Worm (Caenorhabditis elegans) whole organism, L4 larva: ENCODE measurements around the gene gad-1.

ENCODE experiments used
- ama-1 ChIP-seq: fragments of 150-350 bp; optimal IDR thresholded peaks from 2 replicates; lab custom pipeline; 2014; ENCODE audit warnings: inconsistent platforms, mixed read lengths
- ceh-44 ChIP-seq: fragments of 200-800 bp; sonication (Bioruptor generic); IDR thresholded peaks from 2 replicates; pipeline ENCODE4 v1.3.6; 2022; ENCODE audit warnings: missing genetic modification reagents, missing genetic modification characterization, missing compliant biosample characterization
- dve-1 ChIP-seq: sonication (generic microtip); optimal IDR thresholded peaks from 2 replicates; lab custom pipeline; 2017; ENCODE audit warnings: antibody characterized with exemption, mild to moderate bottlenecking, missing genetic modification characterization, missing compliant biosample characterization; ENCODE audit not compliant: insufficient read depth
- fkh-10 ChIP-seq: fragments of 150-350 bp; optimal IDR thresholded peaks from 2 replicates; lab custom pipeline; 2014; ENCODE audit warnings: missing biosample characterization, missing genetic modification reagents, missing genetic modification characterization
- lin-29 ChIP-seq: fragments of 200-800 bp; sonication (Bioruptor generic); IDR thresholded peaks from 2 replicates; pipeline ENCODE4 v1.3.6; 2022; ENCODE audit warnings: missing genetic modification reagents, missing genetic modification characterization, missing compliant biosample characterization
- lin-39 ChIP-seq: fragments of 150-350 bp; optimal IDR thresholded peaks from 2 replicates; lab custom pipeline; 2014; ENCODE audit warnings: missing biosample characterization, missing genetic modification reagents, missing genetic modification characterization
- mep-1 ChIP-seq: fragments of 150-350 bp; sonication (generic microtip); optimal IDR thresholded peaks from 3 replicates; lab custom pipeline; 2014; ENCODE audit warnings: missing biosample characterization, missing genetic modification characterization
- nhr-11 ChIP-seq: fragments of 150-350 bp; optimal IDR thresholded peaks from 2 replicates; lab custom pipeline; 2014; ENCODE audit warnings: missing biosample characterization, missing genetic modification characterization
- rbr-2 ChIP-seq: sonication (generic microtip); optimal IDR thresholded peaks from 2 replicates; lab custom pipeline; 2016; ENCODE audit warnings: missing genotype, missing genetic modification characterization, missing compliant biosample characterization

ce11 chrV:6464238-6464637, 30.9 kb upstream of the gad-1 start:
- TF ChIP-seq ceh-44 = no peak
- no peak for TF ChIP-seq lin-29
- TF ChIP-seq dve-1 (tag; lab: Kevin White, UChicago) = no peak
- no peak for TF ChIP-seq ama-1 (lab: Kevin White, UChicago)
- TF ChIP-seq nhr-11 (tag; lab: Kevin White, UChicago) = no peak
- TF ChIP-seq mep-1 = no peak
- TF ChIP-seq fkh-10 (GFP tag; lab: Kevin White, UChicago) = no peak
- TF ChIP-seq rbr-2 = no peak
- TF ChIP-seq lin-39 (tag; lab: Kevin White, UChicago) = no peak
